3 worm cellular contexts compared by ENCODE assay signal in the genomic region with DNA sequence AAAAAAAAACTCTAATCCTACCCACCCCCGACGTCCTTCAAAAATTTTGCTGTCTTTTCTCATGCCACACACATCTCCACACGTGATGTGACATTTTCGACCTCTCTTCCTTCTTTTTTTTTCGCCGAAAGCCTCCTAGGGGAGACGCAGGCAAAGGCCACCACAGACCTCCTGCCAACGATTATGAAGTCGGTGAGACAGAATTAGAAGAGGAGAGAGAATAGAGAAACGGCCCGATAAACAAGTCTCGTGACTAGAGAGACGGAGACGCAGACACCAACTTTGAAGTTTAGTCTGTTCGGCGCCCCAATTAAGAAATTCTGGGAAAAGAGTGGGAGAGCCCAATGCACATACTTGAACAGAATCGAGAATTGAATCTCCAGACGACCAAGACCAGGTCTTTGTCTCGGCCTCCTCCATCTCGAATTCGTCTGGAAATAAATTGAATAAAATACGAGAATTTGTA.
A peak's percentile ranks its signal among the peaks of the same experiment; 100 is the strongest.
TF ChIP-seq lines count a peak whose summit lies in the region.

No protein-coding gene starts in this region.

TF ChIP-seq in whole organism, L2 larva, 48 proteins besides CTCF, POLR2A, EP300 and RAD21 (continued from another document):
- peak; percentile 24 for TF ChIP-seq nhr-12 (tag; optimal IDR thresholded peaks at IDR 0.05; lab: Kevin White, UChicago)
- peak; percentile 94 for TF ChIP-seq lin-13 (GFP tag; optimal IDR thresholded peaks at IDR 0.05; lab: Kevin White, UChicago)
- TF ChIP-seq R02D3.7 (tag; optimal IDR thresholded peaks at IDR 0.05; lab: Kevin White, UChicago) = no peak
- TF ChIP-seq gmeb-1 (tag; optimal IDR thresholded peaks at IDR 0.05; lab: Kevin White, UChicago) = peak; percentile 85
- TF ChIP-seq ztf-1 (GFP tag; conservative IDR thresholded peaks at IDR 0.05; lab: Robert Waterston, UW) = no peak
- TF ChIP-seq elt-3 (tag; optimal IDR thresholded peaks at IDR 0.05; lab: Kevin White, UChicago) = no peak
- peak; percentile 99 for TF ChIP-seq sma-9 (GFP tag; optimal IDR thresholded peaks at IDR 0.05; lab: Kevin White, UChicago)
- TF ChIP-seq sma-9 (tag; optimal IDR thresholded peaks at IDR 0.05; lab: Kevin White, UChicago) = no peak
- peak; percentile 27 for TF ChIP-seq blmp-1 (tag; optimal IDR thresholded peaks at IDR 0.05; lab: Kevin White, UChicago; ENCODE audit: insufficient read depth)
- TF ChIP-seq nhr-11 (tag; optimal IDR thresholded peaks at IDR 0.05; lab: Kevin White, UChicago) = no peak
- peak; percentile 98 for TF ChIP-seq crh-2 (tag; optimal IDR thresholded peaks at IDR 0.05; lab: Kevin White, UChicago)
- peak; percentile 96 for TF ChIP-seq lin-11 (tag; optimal IDR thresholded peaks at IDR 0.05; lab: Kevin White, UChicago)
- TF ChIP-seq C34F6.9 (tag; optimal IDR thresholded peaks at IDR 0.05; lab: Kevin White, UChicago) = peak; percentile 98
- peak; percentile 65 for TF ChIP-seq ceh-16 (tag; optimal IDR thresholded peaks at IDR 0.05; lab: Kevin White, UChicago)
- TF ChIP-seq Y55F3AM.14 (GFP tag; optimal IDR thresholded peaks at IDR 0.05; lab: Kevin White, UChicago) = peak; percentile 90
- TF ChIP-seq sma-3 (GFP tag; optimal IDR thresholded peaks at IDR 0.05; lab: Kevin White, UChicago) = peak; percentile 96
- TF ChIP-seq unc-55 (GFP tag; optimal IDR thresholded peaks at IDR 0.05; lab: Kevin White, UChicago) = peak; percentile 82
- peak; percentile 60 for TF ChIP-seq snpc-4 (tag; optimal IDR thresholded peaks at IDR 0.05; lab: Kevin White, UChicago)
- TF ChIP-seq elt-1 (tag; optimal IDR thresholded peaks at IDR 0.05; lab: Kevin White, UChicago) = no peak
- peak; percentile 37 for TF ChIP-seq nhr-237 (tag; optimal IDR thresholded peaks at IDR 0.05; lab: Kevin White, UChicago)
- TF ChIP-seq nhr-21 (tag; optimal IDR thresholded peaks at IDR 0.05; lab: Kevin White, UChicago) = peak; percentile 97
- TF ChIP-seq aly-2 (tag; optimal IDR thresholded peaks at IDR 0.05; lab: Kevin White, UChicago) = no peak
- TF ChIP-seq egl-27 (tag; optimal IDR thresholded peaks at IDR 0.05; lab: Kevin White, UChicago) = peak; percentile 96
- peak; percentile 83 for TF ChIP-seq nhr-10 (tag; optimal IDR thresholded peaks at IDR 0.05; lab: Kevin White, UChicago)
- peak; percentile 70 for TF ChIP-seq nhr-23 (tag; optimal IDR thresholded peaks at IDR 0.05; lab: Kevin White, UChicago)
- peak; percentile 15 for TF ChIP-seq lin-39 (tag; optimal IDR thresholded peaks at IDR 0.05; lab: Kevin White, UChicago)
- peak; percentile 28 for TF ChIP-seq mbf-1 (tag; optimal IDR thresholded peaks at IDR 0.05; lab: Kevin White, UChicago)

TF ChIP-seq in whole organism, L4 larva, 104 proteins besides CTCF, POLR2A, EP300 and RAD21 (continued from another document and continues in another):
- TF ChIP-seq fkh-10 (GFP tag; optimal IDR thresholded peaks at IDR 0.05; lab: Kevin White, UChicago) (peak; percentile 82), Y5F2A.4 (GFP tag; optimal IDR thresholded peaks at IDR 0.05; lab: Kevin White, UChicago) (no peak), attf-4 (tag; optimal IDR thresholded peaks at IDR 0.05; lab: Kevin White, UChicago) (no peak), nhr-237 (tag; optimal IDR thresholded peaks at IDR 0.05; lab: Kevin White, UChicago) (peak; percentile 61), ces-1 (GFP tag; optimal IDR thresholded peaks at IDR 0.05; lab: Kevin White, UChicago) (peak; percentile 79), ZK337.2 (GFP tag; IDR thresholded peaks at IDR 0.05; lab: Robert Waterston, UW) (no peak), ceh-28 (tag; optimal IDR thresholded peaks at IDR 0.05; lab: Kevin White, UChicago) (peak; percentile 46), ctbp-1 (GFP tag; IDR thresholded peaks at IDR 0.05; lab: Robert Waterston, UW) (peak; percentile 96), F44E2.7 (GFP tag; IDR thresholded peaks at IDR 0.05; lab: Robert Waterston, UW) (0 out of 2 replicates have a peak, but pooled peaks have one; percentile 9), spr-3 (GFP tag; optimal IDR thresholded peaks at IDR 0.05; lab: Kevin White, UChicago) (no peak), dve-1 (tag; optimal IDR thresholded peaks at IDR 0.05; lab: Kevin White, UChicago; ENCODE audit: insufficient read depth) (peak; percentile 98), T20F7.1 (GFP tag; optimal IDR thresholded peaks at IDR 0.05; lab: Kevin White, UChicago) (peak; percentile 86), pha-4 (GFP tag; IDR thresholded peaks at IDR 0.05; lab: Robert Waterston, UW) (peak; percentile 88), pha-4 (tag; optimal IDR thresholded peaks at IDR 0.05; lab: Kevin White, UChicago) (peak; percentile 61), mdl-1 (tag; optimal IDR thresholded peaks at IDR 0.05; lab: Kevin White, UChicago) (peak; percentile 92 to 98), aly-2 (tag; optimal IDR thresholded peaks at IDR 0.05; lab: Kevin White, UChicago) (no peak), lsy-2 (tag; optimal IDR thresholded peaks at IDR 0.05; lab: Kevin White, UChicago) (peak; percentile 89 to 94), zag-1 (tag; optimal IDR thresholded peaks at IDR 0.05; lab: Kevin White, UChicago) (peak; percentile 20), nhr-42 (GFP tag; IDR thresholded peaks at IDR 0.05; lab: Robert Waterston, UW) (0 out of 2 replicates have a peak, but pooled peaks have one; percentile 68), lin-15B (tag; optimal IDR thresholded peaks at IDR 0.05; lab: Kevin White, UChicago) (peak; percentile 23), Y75B8A.6 (GFP tag; IDR thresholded peaks at IDR 0.05; lab: Robert Waterston, UW) (peak; percentile 72; the same call in 1 of the 2 replicates), madf-9 (GFP tag; conservative IDR thresholded peaks at IDR 0.05; lab: Robert Waterston, UW) (peak; percentile 45), fos-1 (tag; optimal IDR thresholded peaks at IDR 0.05; lab: Kevin White, UChicago) (no peak), set-16 (GFP tag; IDR thresholded peaks at IDR 0.05; lab: Robert Waterston, UW) (peak; percentile 75; the same call in 1 of the 2 replicates), ceh-82 (tag; optimal IDR thresholded peaks at IDR 0.05; lab: Kevin White, UChicago) (no peak), nhr-102 (tag; optimal IDR thresholded peaks at IDR 0.05; lab: Kevin White, UChicago) (peak; percentile 92), Y48G9A.11 (GFP tag; IDR thresholded peaks at IDR 0.05; lab: Robert Waterston, UW) (no peak), dpl-1 (GFP tag; optimal IDR thresholded peaks at IDR 0.05; lab: Kevin White, UChicago) (peak; percentile 54), dmd-6 (GFP tag; IDR thresholded peaks at IDR 0.05; lab: Robert Waterston, UW) (peak; percentile 98), daf-12 (tag; optimal IDR thresholded peaks at IDR 0.05; lab: Kevin White, UChicago) (no peak), F37D6.2 (tag; optimal IDR thresholded peaks at IDR 0.05; lab: Kevin White, UChicago) (peak; percentile 88), hlh-11 (tag; optimal IDR thresholded peaks at IDR 0.05; lab: Kevin White, UChicago) (peak; percentile 98), lim-7 (GFP tag; IDR thresholded peaks at IDR 0.05; lab: Robert Waterston, UW) (peak; percentile 28), daf-8 (GFP tag; IDR thresholded peaks at IDR 0.05; lab: Robert Waterston, UW) (no peak), daf-19 (GFP tag; conservative IDR thresholded peaks at IDR 0.05; lab: Robert Waterston, UW) (peak; percentile 92), lin-38 (GFP tag; IDR thresholded peaks at IDR 0.05; lab: Robert Waterston, UW) (no peak; the same call in 1 of the 2 replicates), lin-39 (tag; optimal IDR thresholded peaks at IDR 0.05; lab: Kevin White, UChicago) (no peak), zfp-3 (GFP tag; conservative IDR thresholded peaks at IDR 0.05; lab: Robert Waterston, UW) (peak; percentile 88), T26A8.4 (GFP tag; IDR thresholded peaks at IDR 0.05; lab: Robert Waterston, UW) (peak; percentile 86), mdt-29 (GFP tag; IDR thresholded peaks at IDR 0.05; lab: Robert Waterston, UW) (peak; percentile 89), R02D3.7 (tag; optimal IDR thresholded peaks at IDR 0.05; lab: Kevin White, UChicago) (no peak), egl-43 (GFP tag; IDR thresholded peaks at IDR 0.05; lab: Robert Waterston, UW) (peak; percentile 92), skn-1 (tag; optimal IDR thresholded peaks at IDR 0.05; lab: Kevin White, UChicago) (peak; percentile 60), nhr-111 (GFP tag; optimal IDR thresholded peaks at IDR 0.05; lab: Kevin White, UChicago) (no peak), hmg-1.1 (GFP tag; IDR thresholded peaks at IDR 0.05; lab: Robert Waterston, UW) (peak; percentile 88), ztf-7 (tag; optimal IDR thresholded peaks at IDR 0.05; lab: Kevin White, UChicago) (peak; percentile 75), tra-1 (GFP tag; IDR thresholded peaks at IDR 0.05; lab: Robert Waterston, UW) (peak; percentile 94), tag-97 (GFP tag; IDR thresholded peaks at IDR 0.05; lab: Robert Waterston, UW) (no peak), rbr-2 (tag; optimal IDR thresholded peaks at IDR 0.05; lab: Kevin White, UChicago) (peak; percentile 94), unc-62 (GFP tag; optimal IDR thresholded peaks at IDR 0.05 in 1 of 2; lab: Kevin White, UChicago) (peak in 1 of 2 experiments; percentile 99), unc-62 (tag; optimal IDR thresholded peaks at IDR 0.05; lab: Kevin White, UChicago) (no peak)

TF ChIP-seq in whole organism, late embryonic, 69 proteins besides CTCF, POLR2A, EP300 and RAD21 (continued from another document):
- TF ChIP-seq ceh-6 (GFP tag; optimal IDR thresholded peaks at IDR 0.05; lab: Kevin White, UChicago) (peak; percentile 39), rnt-1 (tag; optimal IDR thresholded peaks at IDR 0.05; lab: Kevin White, UChicago) (peak; percentile 81), ceh-45 (GFP tag; IDR thresholded peaks at IDR 0.05; lab: Robert Waterston, UW) (0 out of 2 replicates have a peak, but pooled peaks have one; percentile 17), elt-4 (tag; optimal IDR thresholded peaks at IDR 0.05; lab: Kevin White, UChicago) (no peak), sox-2 (GFP tag; IDR thresholded peaks at IDR 0.05; lab: Robert Waterston, UW) (no peak), gmeb-2 (tag; optimal IDR thresholded peaks at IDR 0.05; lab: Kevin White, UChicago) (no peak), unc-86 (tag; optimal IDR thresholded peaks at IDR 0.05; lab: Kevin White, UChicago) (peak; percentile 26), odd-2 (tag; optimal IDR thresholded peaks at IDR 0.05; lab: Kevin White, UChicago) (no peak), ceh-14 (tag; optimal IDR thresholded peaks at IDR 0.05; lab: Kevin White, UChicago) (peak; percentile 58), F13H6.1 (tag; optimal IDR thresholded peaks at IDR 0.05; lab: Kevin White, UChicago) (peak; percentile 71), ref-2 (tag; optimal IDR thresholded peaks at IDR 0.05; lab: Kevin White, UChicago) (peak; percentile 67), pros-1 (tag; optimal IDR thresholded peaks at IDR 0.05; lab: Kevin White, UChicago) (peak; percentile 95), ceh-18 (tag; optimal IDR thresholded peaks at IDR 0.05; lab: Kevin White, UChicago) (peak; percentile 92), unc-55 (GFP tag; optimal IDR thresholded peaks at IDR 0.05; lab: Kevin White, UChicago) (peak; percentile 93), tbx-7 (tag; optimal IDR thresholded peaks at IDR 0.05; lab: Kevin White, UChicago) (no peak), Y22D7AL.16 (tag; optimal IDR thresholded peaks at IDR 0.05; lab: Kevin White, UChicago) (no peak), ceh-30 (tag; optimal IDR thresholded peaks at IDR 0.05; lab: Kevin White, UChicago) (peak; percentile 46), eyg-1 (tag; optimal IDR thresholded peaks at IDR 0.05; lab: Kevin White, UChicago) (no peak), fkh-10 (GFP tag; optimal IDR thresholded peaks at IDR 0.05; lab: Kevin White, UChicago) (no peak), lin-11 (tag; optimal IDR thresholded peaks at IDR 0.05; lab: Kevin White, UChicago) (no peak), nfya-1 (tag; optimal IDR thresholded peaks at IDR 0.05; lab: Kevin White, UChicago) (peak; percentile 91), ttx-3 (tag; optimal IDR thresholded peaks at IDR 0.05; lab: Kevin White, UChicago) (peak; percentile 1), tbx-2 (tag; optimal IDR thresholded peaks at IDR 0.05; lab: Kevin White, UChicago) (peak; percentile 80), lim-6 (tag; optimal IDR thresholded peaks at IDR 0.05; lab: Kevin White, UChicago) (no peak), unc-3 (GFP tag; conservative IDR thresholded peaks at IDR 0.05; lab: Robert Waterston, UW) (peak; percentile 20; the same call in 1 of the 2 replicates), unc-3 (tag; optimal IDR thresholded peaks at IDR 0.05; lab: Kevin White, UChicago) (peak; percentile 75), unc-42 (tag; optimal IDR thresholded peaks at IDR 0.05; lab: Kevin White, UChicago) (peak; percentile 85), hlh-8 (tag; optimal IDR thresholded peaks at IDR 0.05; lab: Kevin White, UChicago) (no peak), fax-1 (tag; optimal IDR thresholded peaks at IDR 0.05; lab: Kevin White, UChicago) (no peak), ahr-1 (tag; optimal IDR thresholded peaks at IDR 0.05; lab: Kevin White, UChicago) (peak; percentile 36), sox-4 (tag; optimal IDR thresholded peaks at IDR 0.05; lab: Kevin White, UChicago) (no peak)
